Worm (Caenorhabditis elegans) whole organism, L1 larva: ENCODE measurements around the gene ZK1307.1.

Experiments
- C16A3.4 ChIP-seq: fragments of 150-350 bp; optimal IDR thresholded peaks from 2 replicates; lab custom pipeline; 2014; ENCODE audit warnings: missing biosample characterization, missing genetic modification characterization
- F16B12.6 ChIP-seq: fragments of 150-350 bp; optimal IDR thresholded peaks from 2 replicates; lab custom pipeline; 2014; ENCODE audit warnings: missing biosample characterization, missing genetic modification characterization
- aha-1 ChIP-seq: fragments of 150-350 bp; optimal IDR thresholded peaks from 2 replicates; lab custom pipeline; 2014; ENCODE audit warnings: missing biosample characterization, missing genetic modification characterization
- blmp-1 ChIP-seq: fragments of 150-350 bp; optimal IDR thresholded peaks from 2 replicates; lab custom pipeline; 2014; ENCODE audit warnings: missing biosample characterization, missing genetic modification characterization
- ceh-88 ChIP-seq: fragments of 200-800 bp; sonication (Bioruptor generic); IDR thresholded peaks from 2 replicates; pipeline ENCODE4 v1.3.6; 2022; ENCODE audit warnings: missing genetic modification characterization, missing compliant biosample characterization
- dsc-1 ChIP-seq: sonication (generic microtip); optimal IDR thresholded peaks from 2 replicates; lab custom pipeline; 2016; ENCODE audit warnings: mild to moderate bottlenecking, missing genetic modification characterization, missing compliant biosample characterization
- efl-1 ChIP-seq, 4 experiments: fragments of 150-350 bp; optimal IDR thresholded peaks in 3 of 4; peaks in 1 of 4; 1 replicate in 1 of 4; 2 replicates in 3 of 4; lab custom pipeline; 2014; ENCODE audit warnings: missing biosample characterization in 2 of 4, missing genetic modification characterization in 2 of 4, missing genetic modification reagents in 2 of 4
- efl-3 ChIP-seq: fragments of 200-800 bp; sonication (Bioruptor generic); optimal IDR thresholded peaks from 2 replicates; lab custom pipeline; 2018; ENCODE audit warnings: mild to moderate bottlenecking, missing genetic modification characterization, missing compliant biosample characterization
- elt-2 ChIP-seq: sonication (generic microtip); optimal IDR thresholded peaks from 2 replicates; lab custom pipeline; 2016; ENCODE audit warnings: missing genetic modification characterization, mild to moderate bottlenecking, inconsistent platforms, missing compliant biosample characterization, missing genetic modification reagents
- elt-3 ChIP-seq, 6 experiments: fragments of 150-350 bp in 1 of 6; sonication (generic microtip); optimal IDR thresholded peaks; 2 replicates each; lab custom pipeline; 2017 to 2018; ENCODE audit warnings: missing biosample characterization in 6 of 6, missing genetic modification characterization in 6 of 6, inconsistent platforms in 1 of 6
- ets-5 ChIP-seq: fragments of 200-800 bp; sonication (Bioruptor generic); IDR thresholded peaks from 2 replicates; pipeline ENCODE4 v1.3.6; 2022; ENCODE audit warnings: missing genetic modification characterization, missing compliant biosample characterization
- fkh-4 ChIP-seq: sonication (generic microtip); optimal IDR thresholded peaks from 2 replicates; lab custom pipeline; 2016; ENCODE audit warnings: missing compliant biosample characterization, missing genetic modification characterization, borderline replicate concordance
- fkh-8 ChIP-seq: sonication (generic microtip); optimal IDR thresholded peaks from 2 replicates; lab custom pipeline; 2016; ENCODE audit warnings: mild to moderate bottlenecking, missing genetic modification characterization, missing compliant biosample characterization
- hpl-2 ChIP-seq: fragments of 150-350 bp; optimal IDR thresholded peaks from 2 replicates; lab custom pipeline; 2014; ENCODE audit warnings: missing biosample characterization, missing genetic modification reagents, missing genetic modification characterization
- lin-13 ChIP-seq: fragments of 150-350 bp; optimal IDR thresholded peaks from 2 replicates; lab custom pipeline; 2014; ENCODE audit warnings: missing biosample characterization, missing genetic modification reagents, missing genetic modification characterization
- lin-14 ChIP-seq: fragments of 200-800 bp; sonication (Bioruptor generic); optimal IDR thresholded peaks from 2 replicates; lab custom pipeline; 2018; ENCODE audit warnings: mild to moderate bottlenecking, missing genetic modification characterization, moderate library complexity, missing compliant biosample characterization
- lin-15B ChIP-seq: fragments of 150-350 bp; sonication (generic microtip); optimal IDR thresholded peaks from 3 replicates; lab custom pipeline; 2014; ENCODE audit warnings: missing biosample characterization, missing genetic modification characterization
- lin-35 ChIP-seq, 2 experiments: fragments of 150-350 bp; optimal IDR thresholded peaks; 2 replicates each; lab custom pipeline; 2014; ENCODE audit warnings: missing biosample characterization in 2 of 2, missing genetic modification characterization in 2 of 2, missing genetic modification reagents in 2 of 2
- lin-39 ChIP-seq: fragments of 150-350 bp; optimal IDR thresholded peaks from 2 replicates; lab custom pipeline; 2014; ENCODE audit warnings: missing biosample characterization, missing genetic modification reagents, missing genetic modification characterization
- lsy-2 ChIP-seq, 2 experiments: fragments of 150-350 bp; optimal IDR thresholded peaks; 2 replicates each; lab custom pipeline; 2014; ENCODE audit warnings: missing biosample characterization in 2 of 2, missing genetic modification characterization in 2 of 2
- mdl-1 ChIP-seq, 2 experiments: fragments of 150-350 bp; optimal IDR thresholded peaks; 2 replicates each; lab custom pipeline; 2014 to 2017; ENCODE audit warnings: missing biosample characterization in 2 of 2, missing genetic modification characterization in 2 of 2, inconsistent platforms in 1 of 2
- nhr-19 ChIP-seq: fragments of 200-800 bp; sonication (Bioruptor generic); conservative IDR thresholded peaks from 2 replicates; pipeline ENCODE4 v1.3.6; 2022; ENCODE audit warnings: missing genetic modification characterization, missing compliant biosample characterization
- nhr-20 ChIP-seq: sonication (generic microtip); optimal IDR thresholded peaks from 2 replicates; lab custom pipeline; 2016; ENCODE audit warnings: mild to moderate bottlenecking, missing genetic modification characterization, missing compliant biosample characterization
- nhr-237 ChIP-seq: fragments of 150-350 bp; optimal IDR thresholded peaks from 2 replicates; lab custom pipeline; 2014; ENCODE audit warnings: missing biosample characterization, missing genetic modification characterization
- nhr-71 ChIP-seq: sonication (generic microtip); optimal IDR thresholded peaks from 2 replicates; lab custom pipeline; 2016; ENCODE audit warnings: mild to moderate bottlenecking, missing genetic modification characterization, moderate library complexity, missing compliant biosample characterization
- nhr-76 ChIP-seq: sonication (generic microtip); optimal IDR thresholded peaks from 2 replicates; lab custom pipeline; 2017; ENCODE audit warnings: missing biosample characterization, missing genetic modification characterization
- nhr-77 ChIP-seq: fragments of 150-350 bp; optimal IDR thresholded peaks from 2 replicates; lab custom pipeline; 2014; ENCODE audit warnings: missing biosample characterization, missing genetic modification characterization
- nhr-84 ChIP-seq: sonication (generic microtip); optimal IDR thresholded peaks from 2 replicates; lab custom pipeline; 2017; ENCODE audit warnings: missing biosample characterization, missing genetic modification characterization
- nhr-85 ChIP-seq: sonication (generic microtip); peaks from one replicate; lab custom pipeline; 2016; ENCODE audit warnings: missing genetic modification characterization, inconsistent platforms, missing compliant biosample characterization
- nhr-90 ChIP-seq: sonication (generic microtip); optimal IDR thresholded peaks from 2 replicates; lab custom pipeline; 2016; ENCODE audit warnings: mild to moderate bottlenecking, missing genetic modification characterization, missing compliant biosample characterization; ENCODE audit not compliant: poor library complexity
- pag-3 ChIP-seq: sonication (generic microtip); optimal IDR thresholded peaks from 2 replicates; lab custom pipeline; 2017; ENCODE audit warnings: missing genetic modification characterization, mild to moderate bottlenecking, missing compliant biosample characterization, antibody characterized with exemption, borderline replicate concordance; ENCODE audit not compliant: insufficient read depth
- pax-3 ChIP-seq: fragments of 200-800 bp; sonication (Bioruptor generic); optimal IDR thresholded peaks from 2 replicates; lab custom pipeline; 2018; ENCODE audit warnings: mild to moderate bottlenecking, missing genetic modification characterization, moderate library complexity, missing compliant biosample characterization
- pqm-1 ChIP-seq: sonication (generic microtip); optimal IDR thresholded peaks from 3 replicates; lab custom pipeline; 2017; ENCODE audit warnings: missing biosample characterization, missing genetic modification characterization
- rnt-1 ChIP-seq: sonication (generic microtip); optimal IDR thresholded peaks from 2 replicates; lab custom pipeline; 2016; ENCODE audit warnings: mild to moderate bottlenecking, missing genetic modification characterization, moderate library complexity, missing compliant biosample characterization
- skn-1 ChIP-seq: fragments of 150-350 bp; optimal IDR thresholded peaks from 2 replicates; lab custom pipeline; 2014; ENCODE audit warnings: missing biosample characterization, missing genetic modification characterization
- snu-23 ChIP-seq: sonication (generic microtip); optimal IDR thresholded peaks from 2 replicates; lab custom pipeline; 2016; ENCODE audit warnings: missing genetic modification characterization, missing compliant biosample characterization
- sox-4 ChIP-seq: sonication (generic microtip); optimal IDR thresholded peaks from 2 replicates; lab custom pipeline; 2016; ENCODE audit warnings: missing genetic modification characterization, missing compliant biosample characterization
- swsn-7 ChIP-seq: sonication (generic microtip); optimal IDR thresholded peaks from 2 replicates; lab custom pipeline; 2016; ENCODE audit warnings: missing genetic modification characterization, missing compliant biosample characterization
- unc-130 ChIP-seq: fragments of 150-350 bp; optimal IDR thresholded peaks from 2 replicates; lab custom pipeline; 2017; ENCODE audit warnings: missing biosample characterization, missing genetic modification characterization, inconsistent platforms
- unc-62 ChIP-seq: fragments of 150-350 bp; optimal IDR thresholded peaks from 2 replicates; lab custom pipeline; 2014; ENCODE audit warnings: missing biosample characterization, missing genetic modification reagents, missing genetic modification characterization
- xbp-1 ChIP-seq: sonication (generic microtip); optimal IDR thresholded peaks from 2 replicates; lab custom pipeline; 2016; ENCODE audit warnings: missing genetic modification characterization, missing compliant biosample characterization
- zip-4 ChIP-seq: fragments of 200-800 bp; sonication (Bioruptor generic); optimal IDR thresholded peaks from 2 replicates; lab custom pipeline; 2018; ENCODE audit warnings: mild to moderate bottlenecking, missing genetic modification characterization, moderate library complexity, missing compliant biosample characterization
- ztf-11 ChIP-seq, 2 experiments: sonication (generic microtip); optimal IDR thresholded peaks; 2 replicates each; lab custom pipeline; 2016 to 2017; ENCODE audit warnings: missing genetic modification characterization in 2 of 2, missing biosample characterization in 1 of 2, missing compliant biosample characterization in 1 of 2
- ztf-4 ChIP-seq: fragments of 150-350 bp; optimal IDR thresholded peaks from 2 replicates; lab custom pipeline; 2014; ENCODE audit warnings: missing biosample characterization, missing genetic modification characterization

The ZK1307.1 gene

DNA sequence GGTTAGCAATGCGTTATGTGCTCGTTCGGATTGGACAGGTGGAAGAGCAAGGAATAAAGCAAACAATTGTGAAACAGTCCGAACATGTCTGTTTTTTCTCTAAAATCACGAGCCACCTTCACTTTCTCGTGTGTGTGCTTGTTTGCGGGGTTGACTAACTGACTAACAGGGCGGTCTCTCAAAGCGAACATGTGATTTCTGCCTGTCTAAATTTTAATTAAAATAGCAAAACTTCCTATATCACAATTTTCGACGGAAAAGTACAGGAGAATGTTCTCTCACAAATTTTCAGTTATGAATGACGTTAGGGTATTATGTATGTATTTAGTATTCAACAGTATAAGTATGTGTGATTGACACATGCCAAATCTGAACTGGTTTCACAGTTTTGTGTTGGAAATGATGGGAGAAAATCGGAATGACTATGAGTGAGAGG lies 33.4 kb downstream of the ZK1307.1 start (continued):
- no peak for TF ChIP-seq nhr-76
- TF ChIP-seq lin-14 (GFP tag; lab: Kevin White, UChicago) = peak; percentile 39
- TF ChIP-seq unc-62 (GFP tag; lab: Kevin White, UChicago) = no peak
- TF ChIP-seq F16B12.6 (tag; lab: Kevin White, UChicago) = no peak
- TF ChIP-seq lin-13 (GFP tag; lab: Kevin White, UChicago) = no peak
- TF ChIP-seq skn-1 = no peak
- no peak for TF ChIP-seq elt-3 (tag; optimal IDR thresholded peaks at IDR 0.05; lab: Kevin White, UChicago)
- peak; percentile 23 for TF ChIP-seq blmp-1 (tag; lab: Kevin White, UChicago)
- no peak for TF ChIP-seq nhr-19 (GFP tag; lab: Robert Waterston, UW)
- no peak for TF ChIP-seq nhr-237 (tag; lab: Kevin White, UChicago)
- TF ChIP-seq hpl-2 (GFP tag; lab: Kevin White, UChicago) = no peak
- TF ChIP-seq swsn-7 = no peak
- TF ChIP-seq ztf-4 (tag; lab: Kevin White, UChicago) = no peak
- no peak for TF ChIP-seq unc-130 (tag; lab: Kevin White, UChicago)
- no peak for TF ChIP-seq nhr-85 (tag; lab: Kevin White, UChicago)
- TF ChIP-seq ets-5 (GFP tag; lab: Robert Waterston, UW) = no peak
- TF ChIP-seq pax-3 (tag; lab: Kevin White, UChicago) = no peak
- TF ChIP-seq mdl-1 (tag; optimal IDR thresholded peaks at IDR 0.05; lab: Kevin White, UChicago) = peak in 1 of 2 experiments; percentile 74
- no peak for TF ChIP-seq dsc-1
- TF ChIP-seq efl-3 (GFP tag; lab: Kevin White, UChicago) = no peak
- TF ChIP-seq fkh-8 = no peak
- peak; percentile 9 for TF ChIP-seq nhr-20 (tag; lab: Kevin White, UChicago)
- TF ChIP-seq elt-2 (tag; lab: Kevin White, UChicago) = no peak
- TF ChIP-seq nhr-84 (tag; lab: Kevin White, UChicago) = no peak
- no peak for TF ChIP-seq aha-1
- no peak for TF ChIP-seq lin-39
- TF ChIP-seq sox-4 (tag; lab: Kevin White, UChicago) = no peak

DNA sequence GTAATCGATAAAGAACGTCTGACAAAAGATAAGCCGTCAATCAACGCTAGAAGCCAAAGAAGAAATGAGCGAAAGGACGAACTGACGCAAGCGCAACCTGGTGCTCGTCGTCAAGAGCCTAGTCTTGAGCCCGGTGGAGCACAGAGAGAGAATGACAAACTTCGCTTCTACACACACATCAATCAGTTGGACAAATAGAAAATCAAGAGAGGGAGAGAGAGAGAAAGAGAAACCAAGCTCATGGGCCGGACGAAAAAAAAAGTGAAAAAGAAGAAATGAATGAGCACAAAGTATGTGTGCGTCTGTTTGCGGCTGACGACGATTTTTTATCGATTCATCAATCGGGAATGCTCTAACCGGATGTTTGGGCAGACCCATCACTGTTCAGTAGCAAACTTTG lies 34.3 kb downstream of the ZK1307.1 start:
- TF ChIP-seq dsc-1 (peak; percentile 27), C16A3.4 (tag; lab: Kevin White, UChicago) (peak; percentile 2), nhr-76 (no peak), pqm-1 (tag; lab: Kevin White, UChicago) (no peak), lsy-2 (tag; optimal IDR thresholded peaks at IDR 0.05; lab: Kevin White, UChicago) (peak; percentile 19 to 55), lin-15B (tag; lab: Kevin White, UChicago) (no peak), nhr-90 (tag; lab: Kevin White, UChicago) (no peak), zip-4 (no peak), fkh-4 (no peak), nhr-71 (tag; lab: Kevin White, UChicago) (peak; percentile 52), rnt-1 (peak; percentile 66), lin-14 (GFP tag; lab: Kevin White, UChicago) (peak; percentile 48), lin-39 (peak; percentile 22), snu-23 (GFP tag; lab: Kevin White, UChicago) (peak; percentile 14), swsn-7 (peak; percentile 10), ztf-4 (tag; lab: Kevin White, UChicago) (no peak), skn-1 (no peak), pag-3 (tag; lab: Kevin White, UChicago) (peak; percentile 48), lin-35 (GFP tag; optimal IDR thresholded peaks at IDR 0.05; lab: Kevin White, UChicago) (peak in 1 of 2 experiments; percentile 0), ceh-88 (no peak), pax-3 (tag; lab: Kevin White, UChicago) (no peak), mdl-1 (tag; optimal IDR thresholded peaks at IDR 0.05; lab: Kevin White, UChicago) (no peak), nhr-19 (GFP tag; lab: Robert Waterston, UW) (peak; percentile 15), nhr-77 (tag; lab: Kevin White, UChicago) (peak; percentile 35), ztf-11 (tag; optimal IDR thresholded peaks at IDR 0.05; lab: Kevin White, UChicago) (no peak), xbp-1 (tag; lab: Kevin White, UChicago) (no peak), efl-1 (optimal IDR thresholded peaks at IDR 0.05; lab: Kevin White, UChicago) (peak; percentile 2 to 12), efl-1 (GFP tag; optimal IDR thresholded peaks at IDR 0.05 in 1 of 2; lab: Kevin White, UChicago) (peak; percentile 17 to 92)
- TF ChIP-seq, all 84 proteins: peak for 14
